Fruit fly (Drosophila melanogaster) whole organism, wandering third instar larva: ENCODE results near the gene CG13877.

ENCODE experiments used
- Abd-B ChIP-seq: fragments of >200 bp; optimal IDR thresholded peaks from 2 replicates; lab custom pipeline; 2017; ENCODE audit warnings: missing biosample characterization, missing genetic modification characterization
- CG9705 ChIP-seq: fragments of 200-800 bp; sonication (Bioruptor generic); optimal IDR thresholded peaks from 2 replicates; lab custom pipeline; 2018; ENCODE audit warnings: missing biosample characterization, mild to moderate bottlenecking, missing genetic modification characterization
- CrebA ChIP-seq: fragments of 200-800 bp; sonication (Bioruptor generic); optimal IDR thresholded peaks from 2 replicates; lab custom pipeline; 2016; ENCODE audit warnings: missing biosample characterization, mild to moderate bottlenecking, missing genetic modification characterization, borderline replicate concordance
- Dfd ChIP-seq: fragments of >200 bp; optimal IDR thresholded peaks from 2 replicates; lab custom pipeline; 2017; ENCODE audit warnings: missing biosample characterization, missing genetic modification characterization
- Dif ChIP-seq: fragments of 200-275, 200-300 bp; sonication (Bioruptor generic); optimal IDR thresholded peaks from 2 replicates; lab custom pipeline; 2018; ENCODE audit warnings: missing biosample characterization, missing genetic modification characterization; ENCODE audit not compliant: partially characterized antibody
- GATAd ChIP-seq: sonication (Bioruptor generic); optimal IDR thresholded peaks from 2 replicates; lab custom pipeline; 2016; ENCODE audit warnings: missing biosample characterization, missing genetic modification characterization
- HLH106 ChIP-seq: fragments of 200-800 bp; optimal IDR thresholded peaks from 3 replicates; lab custom pipeline; 2019; ENCODE audit warnings: missing biosample characterization, mild to moderate bottlenecking, missing genetic modification characterization, moderate library complexity
- Hnf4 ChIP-seq: fragments of 200-800 bp; sonication (Bioruptor generic); optimal IDR thresholded peaks from 2 replicates; lab custom pipeline; 2016; ENCODE audit warnings: missing biosample characterization, mild to moderate bottlenecking, missing genetic modification characterization
- Hr83 ChIP-seq: fragments of 200-300 bp; sonication (Bioruptor generic); optimal IDR thresholded peaks from 2 replicates; lab custom pipeline; 2016; ENCODE audit warnings: missing biosample characterization, mild to moderate bottlenecking, missing genetic modification characterization, moderate library complexity; ENCODE audit not compliant: poor library complexity, severe bottlenecking
- Jra ChIP-seq: sonication (Bioruptor generic); optimal IDR thresholded peaks from 2 replicates; lab custom pipeline; 2016; ENCODE audit warnings: missing biosample characterization, missing genetic modification characterization
- Mio ChIP-seq: sonication (Bioruptor generic); optimal IDR thresholded peaks from 2 replicates; lab custom pipeline; 2016; ENCODE audit warnings: missing biosample characterization, missing genetic modification characterization
- Myc ChIP-seq: fragments of >200 bp; optimal IDR thresholded peaks from 2 replicates; lab custom pipeline; 2017
- OdsH ChIP-seq: fragments of 200-800 bp; sonication (Bioruptor generic); optimal IDR thresholded peaks from 2 replicates; lab custom pipeline; 2016; ENCODE audit warnings: missing biosample characterization, mild to moderate bottlenecking, missing genetic modification characterization
- Rel ChIP-seq, 2 experiments: fragments of 200-800 bp; sonication (Bioruptor generic) in 1 of 2; optimal IDR thresholded peaks; 2 replicates in 1 of 2; 3 replicates in 1 of 2; lab custom pipeline; 2016 to 2019; ENCODE audit warnings: mild to moderate bottlenecking in 2 of 2, missing biosample characterization in 2 of 2, missing genetic modification characterization in 2 of 2, moderate library complexity in 1 of 2
- Sp1 ChIP-seq: fragments of 200-800 bp; sonication (Bioruptor generic); optimal IDR thresholded peaks from 3 replicates; lab custom pipeline; 2019; ENCODE audit warnings: missing biosample characterization, mild to moderate bottlenecking, missing genetic modification characterization, moderate library complexity
- Vsx2 ChIP-seq: fragments of 200-300, 225-300 bp; sonication (Bioruptor generic); optimal IDR thresholded peaks from 2 replicates; lab custom pipeline; 2018; ENCODE audit warnings: missing biosample characterization, missing genetic modification characterization; ENCODE audit not compliant: partially characterized antibody
- br ChIP-seq: fragments of 200-800 bp; sonication (Bioruptor generic); optimal IDR thresholded peaks from 2 replicates; lab custom pipeline; 2016; ENCODE audit warnings: missing biosample characterization, missing genetic modification characterization
- brk ChIP-seq: fragments of 200-800 bp; sonication (Bioruptor generic); optimal IDR thresholded peaks from 2 replicates; lab custom pipeline; 2016; ENCODE audit warnings: missing biosample characterization, mild to moderate bottlenecking, missing genetic modification characterization
- dl ChIP-seq, 2 experiments: fragments of 175-275, 200-275 bp in 1 of 2; fragments of 200-275 bp in 1 of 2; sonication (Bioruptor generic); optimal IDR thresholded peaks; lab custom pipeline; 2018; ENCODE audit warnings: mild to moderate bottlenecking in 2 of 2, missing biosample characterization in 2 of 2, missing genetic modification characterization in 2 of 2, moderate library complexity in 2 of 2; ENCODE audit not compliant: partially characterized antibody in 2 of 2, insufficient read depth in 1 of 2
- dmrt93B ChIP-seq: fragments of 200-800 bp; sonication (Bioruptor generic); optimal IDR thresholded peaks from 2 replicates; lab custom pipeline; 2018; ENCODE audit warnings: missing biosample characterization, mild to moderate bottlenecking, missing genetic modification characterization
- ey ChIP-seq: fragments of 200-800 bp; sonication (Bioruptor generic); optimal IDR thresholded peaks from 2 replicates; lab custom pipeline; 2016; ENCODE audit warnings: missing biosample characterization, missing genetic modification characterization
- foxo ChIP-seq, 2 experiments: fragments of 200-800 bp; sonication (Bioruptor generic); optimal IDR thresholded peaks; 2 replicates in 1 of 2; 3 replicates in 1 of 2; lab custom pipeline; 2016 to 2017; ENCODE audit warnings: missing biosample characterization in 2 of 2, missing genetic modification characterization in 2 of 2
- fru ChIP-seq: fragments of 200-800 bp; sonication (Bioruptor generic); optimal IDR thresholded peaks from 3 replicates; lab custom pipeline; 2016; ENCODE audit warnings: missing biosample characterization, mild to moderate bottlenecking, missing genetic modification characterization
- h ChIP-seq: fragments of 200-800 bp; sonication (Bioruptor generic); optimal IDR thresholded peaks from 3 replicates; lab custom pipeline; 2016; ENCODE audit warnings: missing biosample characterization, mild to moderate bottlenecking, missing genetic modification characterization
- jim ChIP-seq: fragments of 175-275, 200-325 bp; sonication (Bioruptor generic); optimal IDR thresholded peaks from 2 replicates; lab custom pipeline; 2016; ENCODE audit warnings: missing biosample characterization, mild to moderate bottlenecking, missing genetic modification characterization
- pan ChIP-seq: fragments of >200 bp; optimal IDR thresholded peaks from 2 replicates; lab custom pipeline; 2017
- psq ChIP-seq: fragments of 200-800 bp; sonication (Bioruptor generic); optimal IDR thresholded peaks from 3 replicates; lab custom pipeline; 2017; ENCODE audit warnings: missing biosample characterization, mild to moderate bottlenecking, missing genetic modification characterization, moderate library complexity
- rgr ChIP-seq: fragments of 200-800 bp; sonication (Bioruptor generic); optimal IDR thresholded peaks from 3 replicates; lab custom pipeline; 2016; ENCODE audit warnings: missing biosample characterization, mild to moderate bottlenecking, missing genetic modification characterization
- sage ChIP-seq: fragments of 200-800 bp; sonication (Bioruptor generic); optimal IDR thresholded peaks from 2 replicates; lab custom pipeline; 2016; ENCODE audit warnings: missing biosample characterization, mild to moderate bottlenecking, missing genetic modification characterization
- sv ChIP-seq: fragments of 200-800 bp; sonication (Bioruptor generic); optimal IDR thresholded peaks from 3 replicates; lab custom pipeline; 2016; ENCODE audit warnings: missing biosample characterization, missing genetic modification characterization
- tai ChIP-seq: sonication (Bioruptor generic); optimal IDR thresholded peaks from 2 replicates; lab custom pipeline; 2016; ENCODE audit warnings: missing biosample characterization, missing genetic modification characterization
- woc ChIP-seq: sonication (Bioruptor generic); optimal IDR thresholded peaks from 2 replicates; lab custom pipeline; 2016; ENCODE audit warnings: missing biosample characterization, mild to moderate bottlenecking, missing genetic modification characterization

Gene CG13877

dm6 chr3L:199050-199745, 18.7 kb upstream of the CG13877 start:
- no peak for TF ChIP-seq OdsH
- no peak for TF ChIP-seq h (GFP tag; lab: Kevin White, UChicago)
- TF ChIP-seq Dif (GFP tag; lab: Kevin White, UChicago), result peak; percentile 98
- no peak for TF ChIP-seq Rel (GFP tag; optimal IDR thresholded peaks at IDR 0.05; lab: Kevin White, UChicago)
- TF ChIP-seq Rel (tag; optimal IDR thresholded peaks at IDR 0.05; lab: Kevin White, UChicago), result peak; percentile 12
- TF ChIP-seq Hnf4 (GFP tag; lab: Kevin White, UChicago), result no peak
- no peak for TF ChIP-seq brk (GFP tag; lab: Kevin White, UChicago)
- no peak for TF ChIP-seq tai (GFP tag; lab: Kevin White, UChicago)
- TF ChIP-seq dl (GFP tag; optimal IDR thresholded peaks at IDR 0.05; lab: Kevin White, UChicago; ENCODE audit: insufficient read depth in 1 of 2, partially characterized antibody in 2 of 2), result peak in 1 of 2 experiments; percentile 64
- TF ChIP-seq, all 38 proteins: peak for 3

- no peak for TF ChIP-seq brk (GFP tag; lab: Kevin White, UChicago)
- TF ChIP-seq psq (GFP tag; lab: Kevin White, UChicago), result peak; percentile 52
- peak; percentile 69 for TF ChIP-seq Sp1 (GFP tag; lab: Kevin White, UChicago)
- peak; percentile 73 for TF ChIP-seq rgr (GFP tag; lab: Kevin White, UChicago)
- TF ChIP-seq sv (GFP tag; lab: Kevin White, UChicago), result peak; percentile 12
- peak; percentile 89 for TF ChIP-seq Hr83
- peak; percentile 17 for TF ChIP-seq h (GFP tag; lab: Kevin White, UChicago)
- TF ChIP-seq foxo (GFP tag; optimal IDR thresholded peaks at IDR 0.05; lab: Kevin White, UChicago), result peak in 1 of 2 experiments; percentile 75
- peak; percentile 6 for TF ChIP-seq fru (GFP tag; lab: Kevin White, UChicago)
- peak; percentile 6 for TF ChIP-seq Rel (GFP tag; optimal IDR thresholded peaks at IDR 0.05; lab: Kevin White, UChicago)
- TF ChIP-seq Rel (tag; optimal IDR thresholded peaks at IDR 0.05; lab: Kevin White, UChicago), result no peak
- TF ChIP-seq Vsx2 (GFP tag; lab: Kevin White, UChicago), result no peak
- no peak for TF ChIP-seq Dfd (GFP tag; lab: Kevin White, UChicago)
- TF ChIP-seq jim, result no peak
- TF ChIP-seq HLH106, result peak; percentile 78
- TF ChIP-seq CG9705 (GFP tag; lab: Kevin White, UChicago), result peak; percentile 57
- TF ChIP-seq GATAd (GFP tag; lab: Kevin White, UChicago), result no peak
- no peak for TF ChIP-seq sage (GFP tag; lab: Kevin White, UChicago)
- no peak for TF ChIP-seq Mio (GFP tag; lab: Kevin White, UChicago)
- no peak for TF ChIP-seq CrebA (GFP tag; lab: Kevin White, UChicago)
- peak; percentile 60 for TF ChIP-seq dmrt93B (GFP tag; lab: Kevin White, UChicago)
- TF ChIP-seq Dif (GFP tag; lab: Kevin White, UChicago), result no peak
- no peak for TF ChIP-seq pan (lab: Kevin White, UChicago)
- TF ChIP-seq Jra (GFP tag; lab: Kevin White, UChicago), result no peak
- TF ChIP-seq woc, result no peak
- no peak for TF ChIP-seq Myc (lab: Kevin White, UChicago)
- TF ChIP-seq OdsH, result peak; percentile 68
- no peak for TF ChIP-seq Abd-B (GFP tag; lab: Kevin White, UChicago)
- TF ChIP-seq dl (GFP tag; optimal IDR thresholded peaks at IDR 0.05; lab: Kevin White, UChicago; ENCODE audit: insufficient read depth in 1 of 2, partially characterized antibody in 2 of 2), result no peak
- TF ChIP-seq ey (GFP tag; lab: Kevin White, UChicago), result no peak
- TF ChIP-seq br (GFP tag; lab: Kevin White, UChicago), result no peak
These were observed 17.9 kb upstream of the CG13877 start, which contains the start of the genes rno and mri for dm6 chr3L:199754-200596. rno (minus strand) TSS chr3L:199762. mri (plus strand) TSS chr3L:200174.
